Worm (Caenorhabditis elegans): Measurements from ENCODE around the gene T20D3.6.

The T20D3.6 gene

DNA sequence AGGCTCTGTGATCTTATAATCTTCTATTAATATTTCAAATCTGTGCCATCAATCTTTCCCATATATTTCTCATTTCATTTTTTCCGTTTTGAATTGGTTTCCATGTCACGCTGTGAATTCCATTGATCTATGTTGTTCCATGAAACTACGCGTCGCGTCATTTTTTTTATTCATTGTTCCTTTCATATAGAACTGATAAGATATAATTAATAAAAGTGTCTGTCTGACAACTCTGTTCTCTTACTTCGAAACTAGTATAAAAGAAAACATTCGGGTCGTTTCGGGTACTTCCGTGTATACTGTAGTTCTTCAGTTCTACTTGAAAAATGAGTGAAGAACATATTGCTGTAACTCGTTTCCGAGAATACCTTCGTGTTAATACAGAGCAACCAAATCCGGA is 35.4 kb upstream of the T20D3.6 start, which contains the start of gene C10C5.3:
TSS of gene C10C5.3 (plus strand) at position 301 of the 400 bp plus-strand sequence.
- TF ChIP-seq ztf-11 (tag; optimal IDR thresholded peaks at IDR 0.05) (no peak), bed-3 (GFP tag; optimal IDR thresholded peaks at IDR 0.05) (no peak), drap-1 (GFP tag; optimal IDR thresholded peaks at IDR 0.05) (no peak), ceh-39 (tag; optimal IDR thresholded peaks at IDR 0.05) (no peak), mab-5 (tag; optimal IDR thresholded peaks at IDR 0.05) (no peak), lsy-2 (tag; optimal IDR thresholded peaks at IDR 0.05) (no peak), unc-62 (GFP tag; optimal IDR thresholded peaks at IDR 0.05) (no peak), nhr-76 (tag; optimal IDR thresholded peaks at IDR 0.05) (no peak), ceh-83 (GFP tag; optimal IDR thresholded peaks at IDR 0.05) (no peak), flh-1 (GFP tag; optimal IDR thresholded peaks at IDR 0.05) (no peak), mls-2 (tag; optimal IDR thresholded peaks at IDR 0.05) (no peak), blmp-1 (tag; optimal IDR thresholded peaks at IDR 0.05) (no peak), nhr-12 (tag; optimal IDR thresholded peaks at IDR 0.05) (no peak), lin-13 (tag; optimal IDR thresholded peaks at IDR 0.05) (no peak), elt-1 (tag; optimal IDR thresholded peaks at IDR 0.05; ENCODE audit: borderline replicate concordance, insufficient read depth) (no peak), ham-2 (GFP tag; optimal IDR thresholded peaks at IDR 0.05) (no peak), nhr-28 (tag; optimal IDR thresholded peaks at IDR 0.05) (no peak), M03D4.4 (tag; optimal IDR thresholded peaks at IDR 0.05) (no peak)

DNA sequence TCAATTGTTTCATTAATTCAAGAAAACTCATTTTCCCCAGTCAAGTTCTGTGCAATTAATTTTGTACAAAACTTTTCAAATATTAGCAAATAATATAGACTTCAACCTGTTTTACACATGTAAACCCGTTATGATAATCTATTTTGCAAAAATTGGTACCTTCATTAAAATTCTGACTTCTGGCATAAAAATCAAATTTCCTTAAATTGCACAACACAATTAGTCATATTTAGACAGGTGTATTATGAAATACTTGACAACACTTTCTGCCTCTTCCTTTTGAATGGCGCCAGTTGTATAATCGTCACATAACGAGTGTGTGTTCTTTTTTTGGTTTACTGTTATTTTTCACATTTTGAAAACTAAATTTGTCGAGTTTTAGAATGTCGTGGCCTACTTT is 32.0 kb upstream of the T20D3.6 start, which contains the start of gene fbxc-58:
TSS of gene fbxc-58 (plus strand) at position 383 of the 400 bp plus-strand sequence.
- TF ChIP-seq cnd-1 (tag; optimal IDR thresholded peaks at IDR 0.05) (no peak), mls-2 (tag; optimal IDR thresholded peaks at IDR 0.05) (no peak), nhr-76 (tag; optimal IDR thresholded peaks at IDR 0.05) (no peak), ham-2 (GFP tag; optimal IDR thresholded peaks at IDR 0.05) (no peak), nhr-2 (tag; optimal IDR thresholded peaks at IDR 0.05) (no peak), unc-39 (tag; optimal IDR thresholded peaks at IDR 0.05) (no peak), ces-1 (GFP tag; optimal IDR thresholded peaks at IDR 0.05) (peak; percentile 53), ztf-11 (tag; optimal IDR thresholded peaks at IDR 0.05) (no peak)

DNA sequence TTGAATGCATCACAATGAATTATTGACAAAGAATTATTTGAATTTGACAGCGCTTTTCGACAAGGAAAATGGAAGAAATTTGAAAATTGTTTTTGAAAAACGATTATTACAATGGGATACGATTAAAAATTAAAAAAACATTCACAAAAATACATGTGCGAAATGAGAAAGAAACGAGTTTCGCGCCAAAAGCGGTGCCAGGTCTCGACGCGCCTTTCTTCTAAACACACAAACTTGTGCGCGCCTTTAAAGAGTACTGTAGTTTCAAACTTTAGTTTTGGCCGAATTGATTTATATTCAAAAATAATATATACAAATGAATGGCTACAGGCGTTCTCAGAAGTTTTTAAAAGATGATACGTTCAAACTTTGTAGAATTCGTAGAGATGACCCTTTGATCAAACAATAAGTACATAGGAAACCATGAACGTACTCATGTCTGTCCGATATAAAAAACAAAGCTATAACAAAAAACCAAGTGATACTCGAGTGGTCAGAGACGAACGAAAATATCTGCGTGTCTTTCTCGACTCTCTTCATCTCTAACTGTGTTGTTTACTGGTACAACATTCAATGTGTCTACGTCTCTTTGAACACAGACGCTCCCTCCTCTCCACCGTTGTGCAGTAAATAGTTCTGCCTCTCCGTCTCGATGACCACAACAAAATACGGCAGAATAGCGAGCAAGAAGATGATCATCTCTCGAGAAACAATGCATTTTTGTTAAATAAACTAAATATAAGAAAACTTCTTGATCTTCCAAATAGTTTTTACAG is 28.9 kb upstream of the T20D3.6 start:
- no peak for TF ChIP-seq elt-1 (tag; optimal IDR thresholded peaks at IDR 0.05; ENCODE audit: borderline replicate concordance, insufficient read depth)
- TF ChIP-seq lin-13 (tag; optimal IDR thresholded peaks at IDR 0.05): no peak
- peak; percentile 2 for TF ChIP-seq ces-1 (GFP tag; optimal IDR thresholded peaks at IDR 0.05)
- TF ChIP-seq hlh-1 (tag; optimal IDR thresholded peaks at IDR 0.05): peak; percentile 29
- peak; percentile 55 for TF ChIP-seq pha-4 (tag; optimal IDR thresholded peaks at IDR 0.05)

DNA sequence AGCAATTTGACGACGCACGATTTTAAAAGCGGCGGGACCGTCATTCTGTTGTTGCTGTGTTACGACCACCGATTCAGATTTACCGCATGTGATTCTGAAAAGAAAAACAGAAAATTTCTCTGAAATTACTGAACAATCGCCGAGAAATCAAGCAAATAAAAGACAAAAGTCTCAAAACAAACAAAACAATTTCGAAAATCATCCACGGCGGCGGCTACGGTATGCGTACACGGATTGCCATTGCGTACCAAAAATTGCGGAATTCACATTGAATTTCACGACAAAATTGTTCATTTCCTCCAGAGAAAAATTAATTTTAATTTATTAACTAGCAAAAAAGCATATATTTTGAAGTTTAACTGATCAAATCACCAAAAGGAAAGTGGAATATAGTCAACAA is 27.3 kb upstream of the T20D3.6 start, which contains the start of gene pezo-1:
TSS of gene pezo-1 (minus strand) at position 101 of the 400 bp plus-strand sequence.
- peak; percentile 71 for TF ChIP-seq lsy-2 (tag; optimal IDR thresholded peaks at IDR 0.05)
- no peak for TF ChIP-seq ceh-39 (tag; optimal IDR thresholded peaks at IDR 0.05)

DNA sequence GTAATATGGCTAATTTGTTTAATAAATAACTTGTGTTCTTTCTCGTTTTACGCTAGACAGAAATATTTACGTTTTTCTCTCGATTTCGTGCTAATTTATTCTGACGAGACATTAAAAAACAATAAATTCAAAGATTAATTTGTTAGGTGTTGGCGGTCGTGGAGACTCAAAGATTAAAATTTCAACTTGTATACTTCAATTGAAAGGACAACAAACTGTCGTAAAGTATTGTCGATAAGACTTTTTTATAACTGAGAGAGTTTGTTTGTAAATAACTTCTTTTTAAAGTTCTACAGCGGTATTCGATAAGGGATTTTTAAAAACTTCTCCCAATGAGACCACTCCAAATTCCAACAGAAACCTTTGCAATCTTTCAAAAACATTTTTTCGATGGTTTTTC is 14.6 kb upstream of the T20D3.6 start:
- TF ChIP-seq mab-5 (tag; optimal IDR thresholded peaks at IDR 0.05): no peak
- no peak for TF ChIP-seq sptf-1 (tag; optimal IDR thresholded peaks at IDR 0.05)
- no peak for TF ChIP-seq lsy-2 (tag; optimal IDR thresholded peaks at IDR 0.05)
- TF ChIP-seq nhr-12 (tag; optimal IDR thresholded peaks at IDR 0.05): no peak
- no peak for TF ChIP-seq ceh-39 (tag; optimal IDR thresholded peaks at IDR 0.05)
- no peak for TF ChIP-seq nhr-76 (tag; optimal IDR thresholded peaks at IDR 0.05)
- no peak for TF ChIP-seq hlh-1 (tag; optimal IDR thresholded peaks at IDR 0.05)
- TF ChIP-seq mep-1 (tag; optimal IDR thresholded peaks at IDR 0.05): no peak
- no peak for TF ChIP-seq snpc-4 (tag; optimal IDR thresholded peaks at IDR 0.05)
- no peak for TF ChIP-seq ztf-11 (tag; optimal IDR thresholded peaks at IDR 0.05)
- TF ChIP-seq zip-8 (tag; optimal IDR thresholded peaks at IDR 0.05): no peak
- no peak for TF ChIP-seq cnd-1 (tag; optimal IDR thresholded peaks at IDR 0.05)
- no peak for TF ChIP-seq ces-1 (GFP tag; optimal IDR thresholded peaks at IDR 0.05)
- no peak for TF ChIP-seq ceh-83 (GFP tag; optimal IDR thresholded peaks at IDR 0.05)
- TF ChIP-seq elt-1 (tag; optimal IDR thresholded peaks at IDR 0.05; ENCODE audit: borderline replicate concordance, insufficient read depth): no peak

DNA sequence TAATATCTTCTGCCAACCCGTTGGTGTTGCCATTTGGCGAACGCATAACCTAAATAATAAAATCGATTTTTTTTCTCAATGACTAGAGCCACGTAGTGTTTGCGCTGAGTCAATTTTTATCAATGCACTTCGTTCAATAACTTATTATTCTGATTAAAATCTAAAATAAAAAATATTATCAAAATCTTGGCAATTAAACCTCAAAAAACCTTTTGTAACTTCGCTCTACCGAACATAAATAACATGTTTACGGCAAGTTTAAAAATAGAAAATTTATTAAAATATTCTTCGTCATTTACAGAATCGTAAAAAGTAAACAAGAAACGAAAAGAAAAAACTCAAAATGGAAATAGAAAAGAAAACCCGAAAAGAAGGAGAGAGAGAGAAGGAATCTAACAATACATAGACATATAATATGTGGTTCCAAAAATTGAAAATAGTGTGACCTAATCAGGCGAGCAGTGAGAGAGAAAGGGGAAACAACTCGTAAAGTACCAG is 4.0 kb upstream of the T20D3.6 start, which contains the start of gene pigc-1:
TSS of gene pigc-1 (minus strand) at position 51 of the 498 bp plus-strand sequence.
- TF ChIP-seq bed-3 (GFP tag; optimal IDR thresholded peaks at IDR 0.05): no peak
- no peak for TF ChIP-seq lin-13 (tag; optimal IDR thresholded peaks at IDR 0.05)
- TF ChIP-seq cnd-1 (tag; optimal IDR thresholded peaks at IDR 0.05): no peak
- no peak for TF ChIP-seq ces-1 (GFP tag; optimal IDR thresholded peaks at IDR 0.05)
- no peak for TF ChIP-seq mls-2 (tag; optimal IDR thresholded peaks at IDR 0.05)

All from whole organism, mixed stage, embryonic.